Worm (Caenorhabditis elegans) whole organism, L2 larva: Measurements from ENCODE around the gene F36H12.5.

Experiments used
- R02D3.7 ChIP-seq: fragments of 150-350 bp; optimal IDR thresholded peaks from 2 replicates; lab custom pipeline; 2014; ENCODE audit warnings: missing biosample characterization, missing genetic modification characterization
- ama-1 ChIP-seq: fragments of 150-350 bp; optimal IDR thresholded peaks from 2 replicates; lab custom pipeline; 2018; ENCODE audit warnings: inconsistent platforms
- egl-27 ChIP-seq: sonication (generic microtip); optimal IDR thresholded peaks from 3 replicates; lab custom pipeline; 2017; ENCODE audit warnings: missing biosample characterization, missing genetic modification reagents, missing genetic modification characterization
- fos-1 ChIP-seq: fragments of 150-350 bp; optimal IDR thresholded peaks from 2 replicates; lab custom pipeline; 2014; ENCODE audit warnings: missing biosample characterization, missing genetic modification characterization

DNA sequence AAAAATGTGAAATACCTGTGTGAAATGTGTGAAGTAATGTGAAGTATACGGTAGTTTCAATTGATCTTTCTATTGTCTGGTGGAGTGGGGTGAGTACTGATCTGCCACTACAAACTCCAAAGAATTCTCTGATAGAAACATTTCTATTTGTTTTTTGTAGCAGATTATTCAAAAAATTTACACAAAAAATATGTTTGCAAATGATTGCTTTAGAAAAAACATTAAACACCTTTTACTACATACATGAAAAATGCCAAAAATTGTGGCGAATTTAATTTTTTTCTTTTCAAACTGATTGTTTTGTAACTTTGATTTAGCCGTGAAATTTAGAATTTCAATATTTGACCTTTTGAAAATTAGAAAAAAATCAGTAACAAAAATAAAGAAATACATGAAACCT lies 43.2 kb downstream of the F36H12.5 start, which contains the start of gene ZK354.3:
- TF ChIP-seq R02D3.7 (tag; lab: Kevin White, UChicago) (no peak), ama-1 (no peak), fos-1 (tag; lab: Kevin White, UChicago) (no peak), egl-27 (no peak)
